Fruit fly (Drosophila melanogaster): ENCODE measurements around the gene Hasp.

dm6 chr2L:19472256-19472655, 44.7 kb downstream of the Hasp start:
- TF ChIP-seq h (optimal IDR thresholded peaks at IDR 0.05) (no peak), psq (optimal IDR thresholded peaks at IDR 0.05) (no peak)
